Fruit fly (Drosophila melanogaster) whole organism, wandering third instar larva: ENCODE results near the gene CG4408.

Experiments used
- Abd-B ChIP-seq: fragments of >200 bp; optimal IDR thresholded peaks from 2 replicates; lab custom pipeline; 2017; ENCODE audit warnings: missing biosample characterization, missing genetic modification characterization
- CG32264 ChIP-seq: fragments of 200-800 bp; sonication (Bioruptor generic); optimal IDR thresholded peaks from 2 replicates; lab custom pipeline; 2016; ENCODE audit warnings: missing biosample characterization, missing genetic modification characterization
- CG9705 ChIP-seq: fragments of 200-800 bp; sonication (Bioruptor generic); optimal IDR thresholded peaks from 2 replicates; lab custom pipeline; 2018; ENCODE audit warnings: missing biosample characterization, mild to moderate bottlenecking, missing genetic modification characterization
- CrebA ChIP-seq: fragments of 200-800 bp; sonication (Bioruptor generic); optimal IDR thresholded peaks from 2 replicates; lab custom pipeline; 2016; ENCODE audit warnings: missing biosample characterization, mild to moderate bottlenecking, missing genetic modification characterization, borderline replicate concordance
- Dfd ChIP-seq: fragments of >200 bp; optimal IDR thresholded peaks from 2 replicates; lab custom pipeline; 2017; ENCODE audit warnings: missing biosample characterization, missing genetic modification characterization
- Dif ChIP-seq: fragments of 200-275, 200-300 bp; sonication (Bioruptor generic); optimal IDR thresholded peaks from 2 replicates; lab custom pipeline; 2018; ENCODE audit warnings: missing biosample characterization, missing genetic modification characterization; ENCODE audit not compliant: partially characterized antibody
- GATAd ChIP-seq: sonication (Bioruptor generic); optimal IDR thresholded peaks from 2 replicates; lab custom pipeline; 2016; ENCODE audit warnings: missing biosample characterization, missing genetic modification characterization
- HLH106 ChIP-seq: fragments of 200-800 bp; optimal IDR thresholded peaks from 3 replicates; lab custom pipeline; 2019; ENCODE audit warnings: missing biosample characterization, mild to moderate bottlenecking, missing genetic modification characterization, moderate library complexity
- Hnf4 ChIP-seq: fragments of 200-800 bp; sonication (Bioruptor generic); optimal IDR thresholded peaks from 2 replicates; lab custom pipeline; 2016; ENCODE audit warnings: missing biosample characterization, mild to moderate bottlenecking, missing genetic modification characterization
- Hr78 ChIP-seq: fragments of >200 bp; optimal IDR thresholded peaks from 2 replicates; lab custom pipeline; 2017; ENCODE audit warnings: missing biosample characterization, missing genetic modification characterization
- Hr83 ChIP-seq: fragments of 200-300 bp; sonication (Bioruptor generic); optimal IDR thresholded peaks from 2 replicates; lab custom pipeline; 2016; ENCODE audit warnings: missing biosample characterization, mild to moderate bottlenecking, missing genetic modification characterization, moderate library complexity; ENCODE audit not compliant: poor library complexity, severe bottlenecking
- Jra ChIP-seq: sonication (Bioruptor generic); optimal IDR thresholded peaks from 2 replicates; lab custom pipeline; 2016; ENCODE audit warnings: missing biosample characterization, missing genetic modification characterization
- Mio ChIP-seq: sonication (Bioruptor generic); optimal IDR thresholded peaks from 2 replicates; lab custom pipeline; 2016; ENCODE audit warnings: missing biosample characterization, missing genetic modification characterization
- Myc ChIP-seq: fragments of >200 bp; optimal IDR thresholded peaks from 2 replicates; lab custom pipeline; 2017
- N ChIP-seq: fragments of >200 bp; optimal IDR thresholded peaks from 2 replicates; lab custom pipeline; 2018; ENCODE audit warnings: missing biosample characterization, missing external identifiers, missing genetic modification characterization
- OdsH ChIP-seq: fragments of 200-800 bp; sonication (Bioruptor generic); optimal IDR thresholded peaks from 2 replicates; lab custom pipeline; 2016; ENCODE audit warnings: missing biosample characterization, mild to moderate bottlenecking, missing genetic modification characterization
- Rel ChIP-seq, 2 experiments: fragments of 200-800 bp; sonication (Bioruptor generic) in 1 of 2; optimal IDR thresholded peaks; 2 replicates in 1 of 2; 3 replicates in 1 of 2; lab custom pipeline; 2016 to 2019; ENCODE audit warnings: mild to moderate bottlenecking in 2 of 2, missing biosample characterization in 2 of 2, missing genetic modification characterization in 2 of 2, moderate library complexity in 1 of 2
- Sp1 ChIP-seq: fragments of 200-800 bp; sonication (Bioruptor generic); optimal IDR thresholded peaks from 3 replicates; lab custom pipeline; 2019; ENCODE audit warnings: missing biosample characterization, mild to moderate bottlenecking, missing genetic modification characterization, moderate library complexity
- Vsx2 ChIP-seq: fragments of 200-300, 225-300 bp; sonication (Bioruptor generic); optimal IDR thresholded peaks from 2 replicates; lab custom pipeline; 2018; ENCODE audit warnings: missing biosample characterization, missing genetic modification characterization; ENCODE audit not compliant: partially characterized antibody
- br ChIP-seq: fragments of 200-800 bp; sonication (Bioruptor generic); optimal IDR thresholded peaks from 2 replicates; lab custom pipeline; 2016; ENCODE audit warnings: missing biosample characterization, missing genetic modification characterization
- brk ChIP-seq: fragments of 200-800 bp; sonication (Bioruptor generic); optimal IDR thresholded peaks from 2 replicates; lab custom pipeline; 2016; ENCODE audit warnings: missing biosample characterization, mild to moderate bottlenecking, missing genetic modification characterization
- dl ChIP-seq, 2 experiments: fragments of 175-275, 200-275 bp in 1 of 2; fragments of 200-275 bp in 1 of 2; sonication (Bioruptor generic); optimal IDR thresholded peaks; lab custom pipeline; 2018; ENCODE audit warnings: mild to moderate bottlenecking in 2 of 2, missing biosample characterization in 2 of 2, missing genetic modification characterization in 2 of 2, moderate library complexity in 2 of 2; ENCODE audit not compliant: partially characterized antibody in 2 of 2, insufficient read depth in 1 of 2
- dmrt93B ChIP-seq: fragments of 200-800 bp; sonication (Bioruptor generic); optimal IDR thresholded peaks from 2 replicates; lab custom pipeline; 2018; ENCODE audit warnings: missing biosample characterization, mild to moderate bottlenecking, missing genetic modification characterization
- dsf ChIP-seq: sonication (Bioruptor generic); optimal IDR thresholded peaks from 2 replicates; lab custom pipeline; 2016; ENCODE audit warnings: missing biosample characterization, missing genetic modification characterization, borderline replicate concordance
- ey ChIP-seq: fragments of 200-800 bp; sonication (Bioruptor generic); optimal IDR thresholded peaks from 2 replicates; lab custom pipeline; 2016; ENCODE audit warnings: missing biosample characterization, missing genetic modification characterization
- foxo ChIP-seq, 2 experiments: fragments of 200-800 bp; sonication (Bioruptor generic); optimal IDR thresholded peaks; 2 replicates in 1 of 2; 3 replicates in 1 of 2; lab custom pipeline; 2016 to 2017; ENCODE audit warnings: missing biosample characterization in 2 of 2, missing genetic modification characterization in 2 of 2
- fru ChIP-seq: fragments of 200-800 bp; sonication (Bioruptor generic); optimal IDR thresholded peaks from 3 replicates; lab custom pipeline; 2016; ENCODE audit warnings: missing biosample characterization, mild to moderate bottlenecking, missing genetic modification characterization
- h ChIP-seq: fragments of 200-800 bp; sonication (Bioruptor generic); optimal IDR thresholded peaks from 3 replicates; lab custom pipeline; 2016; ENCODE audit warnings: missing biosample characterization, mild to moderate bottlenecking, missing genetic modification characterization
- jim ChIP-seq: fragments of 175-275, 200-325 bp; sonication (Bioruptor generic); optimal IDR thresholded peaks from 2 replicates; lab custom pipeline; 2016; ENCODE audit warnings: missing biosample characterization, mild to moderate bottlenecking, missing genetic modification characterization
- lola ChIP-seq: fragments of >200 bp; optimal IDR thresholded peaks from 2 replicates; lab custom pipeline; 2017; ENCODE audit warnings: missing biosample characterization, missing genetic modification characterization
- pan ChIP-seq: fragments of >200 bp; optimal IDR thresholded peaks from 2 replicates; lab custom pipeline; 2017
- psq ChIP-seq: fragments of 200-800 bp; sonication (Bioruptor generic); optimal IDR thresholded peaks from 3 replicates; lab custom pipeline; 2017; ENCODE audit warnings: missing biosample characterization, mild to moderate bottlenecking, missing genetic modification characterization, moderate library complexity
- rgr ChIP-seq: fragments of 200-800 bp; sonication (Bioruptor generic); optimal IDR thresholded peaks from 3 replicates; lab custom pipeline; 2016; ENCODE audit warnings: missing biosample characterization, mild to moderate bottlenecking, missing genetic modification characterization
- sage ChIP-seq: fragments of 200-800 bp; sonication (Bioruptor generic); optimal IDR thresholded peaks from 2 replicates; lab custom pipeline; 2016; ENCODE audit warnings: missing biosample characterization, mild to moderate bottlenecking, missing genetic modification characterization
- sv ChIP-seq: fragments of 200-800 bp; sonication (Bioruptor generic); optimal IDR thresholded peaks from 3 replicates; lab custom pipeline; 2016; ENCODE audit warnings: missing biosample characterization, missing genetic modification characterization
- tai ChIP-seq: sonication (Bioruptor generic); optimal IDR thresholded peaks from 2 replicates; lab custom pipeline; 2016; ENCODE audit warnings: missing biosample characterization, missing genetic modification characterization
- usp ChIP-seq: fragments of >200 bp; optimal IDR thresholded peaks from 2 replicates; lab custom pipeline; 2017; ENCODE audit warnings: missing biosample characterization, missing genetic modification characterization
- woc ChIP-seq: sonication (Bioruptor generic); optimal IDR thresholded peaks from 2 replicates; lab custom pipeline; 2016; ENCODE audit warnings: missing biosample characterization, mild to moderate bottlenecking, missing genetic modification characterization

Gene CG4408

DNA sequence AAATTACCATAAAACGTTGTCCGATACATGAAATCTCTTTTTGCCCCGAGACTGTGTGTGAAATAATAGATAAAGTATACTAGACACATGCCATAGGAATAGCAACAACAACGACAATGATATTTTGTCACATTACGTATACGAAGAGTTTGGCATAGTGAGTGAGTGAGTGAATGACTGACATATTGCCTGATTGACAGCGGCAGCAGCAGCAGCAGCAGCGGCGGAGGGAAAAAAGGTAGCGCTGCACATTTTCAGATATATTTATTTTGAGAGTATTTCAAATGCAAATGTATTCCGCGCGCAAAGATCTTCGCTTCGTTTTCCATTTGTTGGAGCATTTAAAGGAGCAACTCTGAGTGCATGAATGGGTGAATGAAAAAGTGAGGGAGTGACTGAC lies 26.9 kb downstream of the CG4408 start:
- TF ChIP-seq fru (no peak), rgr (GFP tag; lab: Kevin White, UChicago) (no peak), br (GFP tag; lab: Kevin White, UChicago) (no peak), GATAd (no peak), dsf (GFP tag; lab: Kevin White, UChicago) (no peak), N (no peak), HLH106 (tag; lab: Kevin White, UChicago) (no peak), CG32264 (GFP tag; lab: Kevin White, UChicago) (no peak), CG9705 (no peak), ey (GFP tag; lab: Kevin White, UChicago) (no peak), Dfd (GFP tag; lab: Kevin White, UChicago) (no peak), pan (lab: Kevin White, UChicago) (no peak), sage (GFP tag; lab: Kevin White, UChicago) (no peak), Rel (GFP tag; optimal IDR thresholded peaks at IDR 0.05; lab: Kevin White, UChicago) (no peak), Rel (tag; optimal IDR thresholded peaks at IDR 0.05; lab: Kevin White, UChicago) (no peak), usp (GFP tag; lab: Kevin White, UChicago) (no peak), Jra (GFP tag; lab: Kevin White, UChicago) (no peak)

DNA sequence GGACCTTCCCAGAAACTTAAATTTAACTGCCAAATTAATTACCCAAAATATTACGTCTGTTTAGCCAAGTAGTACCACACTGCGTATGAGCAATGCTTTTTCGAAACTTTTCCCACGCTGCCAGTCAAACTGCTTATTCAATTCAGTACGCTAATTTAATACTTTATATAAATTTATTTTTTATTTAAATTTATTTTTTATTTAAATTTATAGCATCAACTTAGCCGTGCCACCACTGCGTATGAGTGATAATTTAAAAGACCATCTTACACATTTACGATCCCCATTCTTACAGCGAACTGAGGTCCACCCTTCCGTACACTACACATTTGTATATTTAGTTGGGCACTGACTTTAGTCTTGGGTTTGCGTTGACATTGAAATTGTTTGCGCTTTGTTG lies 27.8 kb downstream of the CG4408 start:
- no peak for TF ChIP-seq CG32264 (GFP tag; lab: Kevin White, UChicago)
- TF ChIP-seq CrebA: no peak
- TF ChIP-seq dsf (GFP tag; lab: Kevin White, UChicago): no peak
- no peak for TF ChIP-seq jim (GFP tag; lab: Kevin White, UChicago)
- TF ChIP-seq Mio (GFP tag; lab: Kevin White, UChicago): no peak
- no peak for TF ChIP-seq br (GFP tag; lab: Kevin White, UChicago)
- no peak for TF ChIP-seq OdsH (GFP tag; lab: Kevin White, UChicago)
- TF ChIP-seq CG9705: no peak
- TF ChIP-seq sv (GFP tag; lab: Kevin White, UChicago): no peak
- peak; percentile 9 for TF ChIP-seq rgr (GFP tag; lab: Kevin White, UChicago)
- TF ChIP-seq HLH106 (tag; lab: Kevin White, UChicago): peak; percentile 43
- TF ChIP-seq foxo (GFP tag; optimal IDR thresholded peaks at IDR 0.05; lab: Kevin White, UChicago): peak in 1 of 2 experiments; percentile 38
- TF ChIP-seq dmrt93B: peak; percentile 22
- peak; percentile 48 for TF ChIP-seq Sp1 (GFP tag; lab: Kevin White, UChicago)
- TF ChIP-seq N: no peak

- peak; percentile 72 for TF ChIP-seq ey (GFP tag; lab: Kevin White, UChicago)
- no peak for TF ChIP-seq jim (GFP tag; lab: Kevin White, UChicago)
- TF ChIP-seq lola: no peak
- no peak for TF ChIP-seq dl (GFP tag; optimal IDR thresholded peaks at IDR 0.05; lab: Kevin White, UChicago; ENCODE audit: insufficient read depth in 1 of 2, partially characterized antibody in 2 of 2)
- peak in 1 of 2 experiments; percentile 67 for TF ChIP-seq foxo (GFP tag; optimal IDR thresholded peaks at IDR 0.05; lab: Kevin White, UChicago)
- no peak for TF ChIP-seq Abd-B (GFP tag; lab: Kevin White, UChicago)
- peak; percentile 40 for TF ChIP-seq br (GFP tag; lab: Kevin White, UChicago)
- peak; percentile 81 for TF ChIP-seq rgr (GFP tag; lab: Kevin White, UChicago)
- no peak for TF ChIP-seq sv (GFP tag; lab: Kevin White, UChicago)
- no peak for TF ChIP-seq CG32264 (GFP tag; lab: Kevin White, UChicago)
- TF ChIP-seq brk (GFP tag; lab: Kevin White, UChicago): no peak
- no peak for TF ChIP-seq N
- peak; percentile 82 for TF ChIP-seq h (GFP tag; lab: Kevin White, UChicago)
- no peak for TF ChIP-seq Hr78
- peak; percentile 17 for TF ChIP-seq CG9705
- TF ChIP-seq dsf (GFP tag; lab: Kevin White, UChicago): no peak
- no peak for TF ChIP-seq Dif (GFP tag; lab: Kevin White, UChicago)
- TF ChIP-seq tai (GFP tag; lab: Kevin White, UChicago): peak; percentile 79
- no peak for TF ChIP-seq usp (GFP tag; lab: Kevin White, UChicago)
- no peak for TF ChIP-seq CrebA
- peak; percentile 20 for TF ChIP-seq Rel (GFP tag; optimal IDR thresholded peaks at IDR 0.05; lab: Kevin White, UChicago)
- no peak for TF ChIP-seq Rel (tag; optimal IDR thresholded peaks at IDR 0.05; lab: Kevin White, UChicago)
- TF ChIP-seq sage (GFP tag; lab: Kevin White, UChicago): peak; percentile 8
- peak; percentile 38 for TF ChIP-seq Hnf4 (GFP tag; lab: Kevin White, UChicago)
- no peak for TF ChIP-seq Dfd (GFP tag; lab: Kevin White, UChicago)
- peak; percentile 68 for TF ChIP-seq OdsH (GFP tag; lab: Kevin White, UChicago)
- TF ChIP-seq Myc (lab: Kevin White, UChicago): no peak
- peak; percentile 42 for TF ChIP-seq Sp1 (GFP tag; lab: Kevin White, UChicago)
- no peak for TF ChIP-seq Mio (GFP tag; lab: Kevin White, UChicago)
- TF ChIP-seq Jra (GFP tag; lab: Kevin White, UChicago): no peak
- TF ChIP-seq Vsx2 (GFP tag; lab: Kevin White, UChicago): no peak
- TF ChIP-seq psq (GFP tag; lab: Kevin White, UChicago): no peak
- no peak for TF ChIP-seq GATAd
- no peak for TF ChIP-seq pan (lab: Kevin White, UChicago)
- TF ChIP-seq dmrt93B: peak; percentile 37
- peak; percentile 65 for TF ChIP-seq fru
- TF ChIP-seq woc (GFP tag; lab: Kevin White, UChicago): peak; percentile 27
- peak; percentile 69 for TF ChIP-seq HLH106 (tag; lab: Kevin White, UChicago)
- no peak for TF ChIP-seq Hr83 (GFP tag; lab: Kevin White, UChicago)
Measured at dm6 chr3R:23334866-23335265, 28.5 kb downstream of the CG4408 start.
